Fruit fly (Drosophila melanogaster): ENCODE data around the gene Cpr62Ba.

- no peak for TF ChIP-seq Ets96B (tag; optimal IDR thresholded peaks at IDR 0.05)
- TF ChIP-seq Met (GFP tag; optimal IDR thresholded peaks at IDR 0.05), result no peak
- TF ChIP-seq CG32006 (GFP tag; optimal IDR thresholded peaks at IDR 0.05), result no peak
These were observed 42.2 kb downstream of the Cpr62Ba start for dm6 chr3L:1789339-1789738.
